Fruit fly (Drosophila melanogaster) whole organism, prepupa: ENCODE results near the gene CG9784.

Experiments
- CG10631 ChIP-seq: fragments of 200-800 bp; sonication (Bioruptor generic); optimal IDR thresholded peaks from 2 replicates; lab custom pipeline; 2016; ENCODE audit warnings: missing biosample characterization, missing genetic modification characterization
- CG10669 ChIP-seq: fragments of 200-800 bp; sonication (Bioruptor generic); optimal IDR thresholded peaks from 3 replicates; lab custom pipeline; 2018; ENCODE audit warnings: missing biosample characterization, mild to moderate bottlenecking, missing genetic modification characterization, moderate library complexity
- CG11294 ChIP-seq: fragments of 200-800 bp; sonication (Bioruptor generic); IDR thresholded peaks from 2 replicates; pipeline ENCODE4 v1.3.6; 2022; ENCODE audit warnings: missing biosample characterization, missing genetic modification characterization
- CG11762 ChIP-seq: fragments of 200-800 bp; sonication (Bioruptor generic); optimal IDR thresholded peaks from 3 replicates; lab custom pipeline; 2016; ENCODE audit warnings: missing biosample characterization, missing genetic modification characterization; ENCODE audit not compliant: insufficient read depth
- CG11902 ChIP-seq: fragments of 200-800 bp; sonication (Bioruptor generic); optimal IDR thresholded peaks from 3 replicates; lab custom pipeline; 2016; ENCODE audit warnings: missing biosample characterization, missing genetic modification characterization
- CG1621 ChIP-seq: fragments of 200-800 bp; sonication (Bioruptor generic); optimal IDR thresholded peaks from 3 replicates; lab custom pipeline; 2018; ENCODE audit warnings: missing biosample characterization, mild to moderate bottlenecking, missing genetic modification characterization
- CG16779 ChIP-seq: fragments of 200-800 bp; sonication (Bioruptor generic); optimal IDR thresholded peaks from 3 replicates; lab custom pipeline; 2017; ENCODE audit warnings: missing biosample characterization, mild to moderate bottlenecking, missing genetic modification characterization
- CG3032 ChIP-seq: fragments of 200-800 bp; optimal IDR thresholded peaks from 2 replicates; lab custom pipeline; 2019; ENCODE audit warnings: missing biosample characterization, mild to moderate bottlenecking, missing genetic modification characterization, moderate library complexity
- CG31627 ChIP-seq: fragments of 200-800 bp; sonication (Bioruptor generic); optimal IDR thresholded peaks from 3 replicates; lab custom pipeline; 2016; ENCODE audit warnings: missing biosample characterization, missing genetic modification characterization
- CG32006 ChIP-seq: fragments of 200-800 bp; sonication (Bioruptor generic); optimal IDR thresholded peaks from 3 replicates; lab custom pipeline; 2017; ENCODE audit warnings: missing biosample characterization, mild to moderate bottlenecking, missing genetic modification characterization
- CG34406 ChIP-seq: fragments of 200-800 bp; sonication (Bioruptor generic); optimal IDR thresholded peaks from 3 replicates; lab custom pipeline; 2016; ENCODE audit warnings: missing biosample characterization, missing genetic modification characterization
- CG3919 ChIP-seq: fragments of 200-800 bp; sonication (Bioruptor generic); optimal IDR thresholded peaks from 3 replicates; lab custom pipeline; 2016; ENCODE audit warnings: missing biosample characterization, missing genetic modification characterization
- CG4318 ChIP-seq: fragments of 200-800 bp; sonication (Bioruptor generic); optimal IDR thresholded peaks from 3 replicates; lab custom pipeline; 2017; ENCODE audit warnings: missing biosample characterization, mild to moderate bottlenecking, missing genetic modification characterization
- CG6163 ChIP-seq: fragments of 200-800 bp; sonication (Bioruptor generic); IDR thresholded peaks from 3 replicates; pipeline ENCODE4 v1.3.6; 2022; ENCODE audit warnings: missing biosample characterization, missing genetic modification characterization
- CG6276 ChIP-seq: fragments of 200-800 bp; sonication (Bioruptor generic); optimal IDR thresholded peaks from 2 replicates; lab custom pipeline; 2017; ENCODE audit warnings: missing biosample characterization, mild to moderate bottlenecking, missing genetic modification characterization
- CG6792 ChIP-seq: fragments of 200-800 bp; sonication (Bioruptor generic); optimal IDR thresholded peaks from 3 replicates; lab custom pipeline; 2016; ENCODE audit warnings: missing biosample characterization, missing genetic modification characterization
- CG6808 ChIP-seq: fragments of 200-800 bp; sonication (Bioruptor generic); optimal IDR thresholded peaks from 3 replicates; lab custom pipeline; 2017; ENCODE audit warnings: missing biosample characterization, missing genetic modification characterization, mild to moderate bottlenecking, moderate library complexity, missing genetic modification reagents
- CG6854 ChIP-seq: fragments of 200-800 bp; sonication (Bioruptor generic); optimal IDR thresholded peaks from 2 replicates; lab custom pipeline; 2017; ENCODE audit warnings: missing biosample characterization, mild to moderate bottlenecking, missing genetic modification characterization
- CG7368 ChIP-seq: fragments of 200-800 bp; sonication (Bioruptor generic); optimal IDR thresholded peaks from 3 replicates; lab custom pipeline; 2016; ENCODE audit warnings: missing biosample characterization, missing genetic modification characterization
- CG8319 ChIP-seq: fragments of 200-800 bp; sonication (Bioruptor generic); optimal IDR thresholded peaks from 3 replicates; lab custom pipeline; 2016; ENCODE audit warnings: missing biosample characterization, missing genetic modification characterization
- CG8632 ChIP-seq: fragments of 200-800 bp; sonication (Bioruptor generic); optimal IDR thresholded peaks from 3 replicates; lab custom pipeline; 2016; ENCODE audit warnings: missing biosample characterization, missing genetic modification characterization
- CG9139 ChIP-seq: fragments of 200-800 bp; sonication (Bioruptor generic); optimal IDR thresholded peaks from 3 replicates; lab custom pipeline; 2017; ENCODE audit warnings: missing biosample characterization, mild to moderate bottlenecking, missing genetic modification characterization
- Eip75B ChIP-seq: fragments of 200-800 bp; sonication (Bioruptor generic); optimal IDR thresholded peaks from 3 replicates; lab custom pipeline; 2016; ENCODE audit warnings: missing biosample characterization, missing genetic modification characterization
- Eip93F ChIP-seq: fragments of 200-800 bp; sonication (Bioruptor generic); optimal IDR thresholded peaks from 2 replicates; lab custom pipeline; 2016; ENCODE audit warnings: missing biosample characterization, mild to moderate bottlenecking, missing genetic modification characterization
- Ets21C ChIP-seq: fragments of 200-800 bp; sonication (Bioruptor generic); optimal IDR thresholded peaks from 3 replicates; lab custom pipeline; 2016; ENCODE audit warnings: missing biosample characterization, missing genetic modification characterization
- Ets96B ChIP-seq: fragments of 200-800 bp; optimal IDR thresholded peaks from 2 replicates; lab custom pipeline; 2019; ENCODE audit warnings: missing biosample characterization, mild to moderate bottlenecking, missing genetic modification characterization, moderate library complexity
- Gug ChIP-seq: fragments of 200-800 bp; sonication (Bioruptor generic); IDR thresholded peaks from 2 replicates; pipeline ENCODE4 v1.3.6; 2022; ENCODE audit warnings: missing biosample characterization, missing genetic modification characterization
- Hr4 ChIP-seq: fragments of 200-800 bp; sonication (Bioruptor generic); optimal IDR thresholded peaks from 3 replicates; lab custom pipeline; 2016; ENCODE audit warnings: missing biosample characterization, missing genetic modification characterization
- Lpt ChIP-seq: fragments of 200-800 bp; sonication (Bioruptor generic); optimal IDR thresholded peaks from 3 replicates; lab custom pipeline; 2016; ENCODE audit warnings: missing biosample characterization, missing genetic modification characterization
- Met ChIP-seq: fragments of 200-800 bp; sonication (Bioruptor generic); optimal IDR thresholded peaks from 3 replicates; lab custom pipeline; 2016; ENCODE audit warnings: missing biosample characterization, missing genetic modification characterization
- OdsH ChIP-seq: fragments of 200-800 bp; sonication (Bioruptor generic); optimal IDR thresholded peaks from 3 replicates; lab custom pipeline; 2016; ENCODE audit warnings: missing biosample characterization, missing genetic modification characterization
- Smox ChIP-seq: fragments of 200-800 bp; sonication (Bioruptor generic); optimal IDR thresholded peaks from 3 replicates; lab custom pipeline; 2016; ENCODE audit warnings: missing biosample characterization, missing genetic modification characterization
- Sox102F ChIP-seq: fragments of 200-800 bp; sonication (Bioruptor generic); optimal IDR thresholded peaks from 2 replicates; lab custom pipeline; 2016; ENCODE audit warnings: missing biosample characterization, mild to moderate bottlenecking, missing genetic modification characterization
- Sox14 ChIP-seq: fragments of 200-800 bp; sonication (Bioruptor generic); optimal IDR thresholded peaks from 3 replicates; lab custom pipeline; 2016; ENCODE audit warnings: missing biosample characterization, missing genetic modification characterization
- Sox15 ChIP-seq: fragments of 200-800 bp; sonication (Bioruptor generic); optimal IDR thresholded peaks from 3 replicates; lab custom pipeline; 2016; ENCODE audit warnings: missing biosample characterization, missing genetic modification characterization
- achi ChIP-seq: fragments of 200-800 bp; sonication (Bioruptor generic); optimal IDR thresholded peaks from 3 replicates; lab custom pipeline; 2016; ENCODE audit warnings: missing biosample characterization, missing genetic modification characterization
- acj6 ChIP-seq: fragments of 200-800 bp; sonication (Bioruptor generic); optimal IDR thresholded peaks from 3 replicates; lab custom pipeline; 2016; ENCODE audit warnings: missing biosample characterization, missing genetic modification characterization
- cyc ChIP-seq: fragments of 200-800 bp; sonication (Bioruptor generic); optimal IDR thresholded peaks from 3 replicates; lab custom pipeline; 2016; ENCODE audit warnings: missing biosample characterization, missing genetic modification characterization
- dac ChIP-seq: fragments of 200-800 bp; sonication (Bioruptor generic); optimal IDR thresholded peaks from 2 replicates; lab custom pipeline; 2017; ENCODE audit warnings: missing biosample characterization, mild to moderate bottlenecking, missing genetic modification characterization
- dsx ChIP-seq: fragments of 200-800 bp; optimal IDR thresholded peaks from 3 replicates; lab custom pipeline; 2019; ENCODE audit warnings: missing biosample characterization, mild to moderate bottlenecking, missing genetic modification characterization, moderate library complexity; ENCODE audit not compliant: poor library complexity, severe bottlenecking
- esn ChIP-seq: fragments of 200-800 bp; sonication (Bioruptor generic); optimal IDR thresholded peaks from 2 replicates; lab custom pipeline; 2016; ENCODE audit warnings: missing biosample characterization, mild to moderate bottlenecking, missing genetic modification characterization, moderate library complexity
- fd59A ChIP-seq: fragments of 200-800 bp; sonication (Bioruptor generic); optimal IDR thresholded peaks from 2 replicates; lab custom pipeline; 2017; ENCODE audit warnings: missing biosample characterization, mild to moderate bottlenecking, missing genetic modification characterization, missing genetic modification reagents
- fd85E ChIP-seq: fragments of 200-800 bp; sonication (Bioruptor generic); optimal IDR thresholded peaks from 3 replicates; lab custom pipeline; 2016; ENCODE audit warnings: missing biosample characterization, missing genetic modification characterization
- fkh ChIP-seq: fragments of 200-800 bp; sonication (Bioruptor generic); optimal IDR thresholded peaks from 3 replicates; lab custom pipeline; 2017; ENCODE audit warnings: missing biosample characterization, mild to moderate bottlenecking, missing genetic modification characterization, moderate library complexity
- net ChIP-seq: fragments of 200-800 bp; sonication (Bioruptor generic); optimal IDR thresholded peaks from 3 replicates; lab custom pipeline; 2016; ENCODE audit warnings: missing biosample characterization, missing genetic modification characterization
- pdm3 ChIP-seq: fragments of 200-800 bp; sonication (Bioruptor generic); optimal IDR thresholded peaks from 3 replicates; lab custom pipeline; 2016; ENCODE audit warnings: missing biosample characterization, missing genetic modification characterization
- spab ChIP-seq: fragments of 200-800 bp; sonication (Bioruptor generic); optimal IDR thresholded peaks from 2 replicates; lab custom pipeline; 2017; ENCODE audit warnings: missing biosample characterization, mild to moderate bottlenecking, missing genetic modification characterization, missing genetic modification reagents
- ss ChIP-seq, 2 experiments: fragments of 200-800 bp; sonication (Bioruptor generic); optimal IDR thresholded peaks; 2 replicates in 1 of 2; 3 replicates in 1 of 2; lab custom pipeline; 2017 to 2018; ENCODE audit warnings: mild to moderate bottlenecking in 2 of 2, missing biosample characterization in 2 of 2, missing genetic modification characterization in 2 of 2, moderate library complexity in 1 of 2
- svp ChIP-seq: fragments of 200-800 bp; sonication (Bioruptor generic); peaks from one replicate; lab custom pipeline; 2016; ENCODE audit warnings: missing biosample characterization, missing genetic modification characterization
- vri ChIP-seq: fragments of 200-800 bp; sonication (Bioruptor generic); optimal IDR thresholded peaks from 3 replicates; lab custom pipeline; 2016; ENCODE audit warnings: missing biosample characterization, mild to moderate bottlenecking, missing genetic modification characterization

CG9784 gene

DNA sequence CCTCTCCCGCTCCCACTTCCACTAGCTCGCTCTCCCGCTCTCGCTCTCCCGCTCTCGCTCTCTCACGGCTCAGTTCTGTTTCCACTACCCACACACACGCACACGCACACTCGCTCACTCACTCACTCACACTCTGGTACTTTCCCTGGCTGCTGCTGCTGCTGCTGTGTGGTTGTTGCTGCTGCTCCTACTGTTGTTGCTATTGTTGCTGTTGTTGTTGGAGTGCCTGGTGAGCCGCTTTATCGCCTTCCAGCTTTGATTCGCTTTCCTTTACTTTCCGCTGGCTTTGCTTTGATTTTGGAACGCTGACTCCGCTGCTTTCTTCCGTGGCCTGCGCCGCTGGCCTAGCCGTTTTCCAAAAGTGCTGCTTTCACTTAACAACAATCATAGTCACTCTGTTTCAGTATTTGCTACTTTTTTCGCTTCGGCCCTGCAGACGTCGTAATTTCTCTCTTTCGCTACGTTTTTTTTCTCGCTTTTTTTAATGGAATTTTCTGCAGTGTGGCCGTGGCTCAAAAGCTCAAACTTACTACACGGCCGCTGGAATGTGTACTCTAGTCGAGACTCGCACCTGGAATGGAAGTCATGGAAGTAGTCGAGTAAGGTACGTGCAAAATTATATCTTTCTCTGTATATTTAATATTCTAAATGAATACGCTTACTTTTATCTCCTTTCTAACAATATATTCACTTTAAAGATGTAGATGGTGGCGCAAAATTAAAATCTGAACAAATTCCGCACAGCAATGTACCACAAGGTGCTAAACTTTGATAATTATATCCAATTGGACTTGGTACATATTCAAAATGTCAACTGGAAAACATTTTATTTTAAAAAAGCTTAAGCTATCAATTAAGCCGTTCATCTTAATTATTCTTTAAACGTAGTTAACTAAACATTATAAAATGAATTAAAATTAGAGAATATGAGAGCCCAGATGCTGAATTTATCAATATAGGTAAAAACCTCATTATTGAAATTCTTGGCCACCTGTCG, 39.2 kb downstream of the CG9784 start, which contains the start of gene Pp2B-14D:
Gene Pp2B-14D, minus strand, starts transcription at position 503 of the 997 bp plus-strand sequence.
- TF ChIP-seq CG10669 (no peak), fkh (GFP tag; lab: Kevin White, UChicago) (peak; percentile 81), CG8319 (no peak), dac (GFP tag; lab: Kevin White, UChicago) (no peak), CG16779 (tag; lab: Kevin White, UChicago) (no peak), CG3032 (tag; lab: Kevin White, UChicago) (peak; percentile 20), CG11294 (GFP tag; lab: Robert Waterston, UW) (no peak), Lpt (GFP tag; lab: Kevin White, UChicago) (no peak), CG11762 (GFP tag; lab: Kevin White, UChicago) (no peak), esn (GFP tag; lab: Kevin White, UChicago) (peak; percentile 34), pdm3 (no peak), svp (GFP tag; lab: Kevin White, UChicago) (peak; percentile 68), CG9139 (GFP tag; lab: Kevin White, UChicago) (peak; percentile 43), Smox (no peak), Sox14 (GFP tag; lab: Kevin White, UChicago) (no peak), acj6 (GFP tag; lab: Kevin White, UChicago) (no peak), CG31627 (GFP tag; lab: Kevin White, UChicago) (no peak), CG6163 (GFP tag; lab: Robert Waterston, UW) (no peak; the same call in 2 of the 3 replicates), CG34406 (GFP tag; lab: Kevin White, UChicago) (no peak), CG3919 (GFP tag; lab: Kevin White, UChicago) (peak; percentile 3), ss (GFP tag; optimal IDR thresholded peaks at IDR 0.05; lab: Kevin White, UChicago) (peak; percentile 39 to 66), CG32006 (GFP tag; lab: Kevin White, UChicago) (no peak), CG4318 (GFP tag; lab: Kevin White, UChicago) (no peak), spab (GFP tag; lab: Kevin White, UChicago) (no peak), CG6276 (GFP tag; lab: Kevin White, UChicago) (peak; percentile 33), dsx (no peak), achi (GFP tag; lab: Kevin White, UChicago) (no peak), net (GFP tag; lab: Kevin White, UChicago) (no peak), CG10631 (GFP tag; lab: Kevin White, UChicago) (no peak), CG8632 (GFP tag; lab: Kevin White, UChicago) (no peak), fd59A (GFP tag; lab: Kevin White, UChicago) (no peak), CG6854 (GFP tag; lab: Kevin White, UChicago) (peak; percentile 48), Eip75B (GFP tag; lab: Kevin White, UChicago) (no peak), CG6808 (peak; percentile 18), Sox102F (GFP tag; lab: Kevin White, UChicago) (peak; percentile 49), Met (GFP tag; lab: Kevin White, UChicago) (no peak), Eip93F (no peak), CG11902 (GFP tag; lab: Kevin White, UChicago) (no peak), vri (GFP tag; lab: Kevin White, UChicago) (no peak), Hr4 (GFP tag; lab: Kevin White, UChicago) (no peak), Gug (GFP tag; lab: Robert Waterston, UW) (no peak), CG6792 (no peak), Sox15 (GFP tag; lab: Kevin White, UChicago) (no peak), fd85E (GFP tag; lab: Kevin White, UChicago) (no peak), OdsH (no peak), CG1621 (tag; lab: Kevin White, UChicago) (peak; percentile 69), Ets96B (peak; percentile 5), CG7368 (no peak), Ets21C (GFP tag; lab: Kevin White, UChicago) (no peak), cyc (GFP tag; lab: Kevin White, UChicago) (peak; percentile 6)
